Worm (Caenorhabditis elegans): ENCODE measurements around the gene stt-3.

The stt-3 gene

ce11 chrIII:6231880-6232279, 16.6 kb upstream of the stt-3 start:
- TF ChIP-seq ZK546.5 (tag; optimal IDR thresholded peaks at IDR 0.05) (no peak), nhr-43 (tag; optimal IDR thresholded peaks at IDR 0.05; ENCODE audit: poor library complexity, severe bottlenecking) (no peak), elt-2 (tag; optimal IDR thresholded peaks at IDR 0.05) (peak; percentile 95), nhr-25 (tag; optimal IDR thresholded peaks at IDR 0.05) (peak; percentile 4), nhr-237 (tag; optimal IDR thresholded peaks at IDR 0.05) (no peak), unc-39 (tag; optimal IDR thresholded peaks at IDR 0.05) (no peak), elt-3 (tag; optimal IDR thresholded peaks at IDR 0.05) (no peak), jun-1 (tag; optimal IDR thresholded peaks at IDR 0.05) (peak; percentile 33), pqm-1 (tag; optimal IDR thresholded peaks at IDR 0.05) (peak; percentile 94), pha-4 (tag; optimal IDR thresholded peaks at IDR 0.05) (peak; percentile 87), hmg-11 (tag; optimal IDR thresholded peaks at IDR 0.05) (no peak), nfya-1 (tag; optimal IDR thresholded peaks at IDR 0.05; ENCODE audit: insufficient read depth) (peak; percentile 14)

DNA sequence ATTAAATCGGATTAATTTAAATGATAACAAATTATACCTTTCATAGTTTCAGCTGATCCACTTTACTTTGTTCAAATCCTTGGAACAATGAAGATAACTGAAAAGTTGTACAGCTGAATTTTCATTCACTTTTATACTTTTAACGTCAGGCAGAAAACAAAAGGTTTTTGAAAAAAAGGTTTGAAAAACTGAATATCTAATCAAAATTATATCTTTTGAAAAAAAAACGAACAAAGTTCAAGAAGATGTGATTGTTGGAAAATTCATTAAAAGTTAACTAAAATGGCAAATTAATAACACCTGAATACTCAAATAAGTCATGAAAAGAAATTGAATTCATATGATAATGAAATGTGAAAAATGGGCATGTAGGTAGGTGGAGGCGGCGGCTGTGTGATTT, 11.8 kb upstream of the stt-3 start, which contains the start of gene T12A2.21:
Gene T12A2.21, minus strand, starts transcription at position 101 of the 400 bp plus-strand sequence.
- no peak for TF ChIP-seq ceh-16 (tag; optimal IDR thresholded peaks at IDR 0.05)

ce11 chrIII:6240528-6240927, 7.9 kb upstream of the stt-3 start, which contains the start of gene T12A2.3:
T12A2.3 (plus strand) TSS chrIII:6240828.
- TF ChIP-seq fos-1 (tag; optimal IDR thresholded peaks at IDR 0.05) (no peak), snpc-4 (tag; optimal IDR thresholded peaks at IDR 0.05) (no peak), skn-1 (tag; optimal IDR thresholded peaks at IDR 0.05) (no peak), lin-39 (tag; optimal IDR thresholded peaks at IDR 0.05) (no peak), R02D3.7 (tag; optimal IDR thresholded peaks at IDR 0.05) (no peak), tbx-2 (tag; optimal IDR thresholded peaks at IDR 0.05) (no peak), egl-27 (tag; optimal IDR thresholded peaks at IDR 0.05) (no peak), ceh-28 (tag; optimal IDR thresholded peaks at IDR 0.05) (no peak), elt-1 (tag; optimal IDR thresholded peaks at IDR 0.05) (no peak), fkh-2 (tag; optimal IDR thresholded peaks at IDR 0.05) (no peak), nhr-12 (tag; optimal IDR thresholded peaks at IDR 0.05) (no peak), ZK546.5 (tag; optimal IDR thresholded peaks at IDR 0.05) (no peak)

DNA sequence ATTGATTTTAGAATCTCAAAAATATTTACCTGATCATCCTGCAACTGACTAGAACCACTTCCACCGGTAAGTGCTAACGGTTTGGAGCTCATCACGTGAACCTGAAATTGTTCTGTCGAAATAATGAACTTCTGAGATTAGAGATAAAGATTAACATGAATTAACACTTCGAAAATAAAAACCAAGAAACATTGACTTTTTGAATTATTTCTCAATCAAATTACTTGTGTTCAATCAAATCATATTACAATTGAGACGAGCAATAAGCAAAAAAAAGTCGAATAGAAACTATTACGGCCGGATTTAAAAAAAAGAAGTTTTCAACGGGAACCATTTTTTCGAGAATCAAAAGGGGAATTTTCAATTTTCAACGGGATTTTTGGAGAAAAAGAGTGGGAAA, 2.7 kb upstream of the stt-3 start, which contains the start of gene bcas-2:
Gene bcas-2, minus strand, starts transcription at position 101 of the 400 bp plus-strand sequence.
- TF ChIP-seq aly-2 (tag; optimal IDR thresholded peaks at IDR 0.05) = no peak
- no peak for TF ChIP-seq unc-39 (tag; optimal IDR thresholded peaks at IDR 0.05)

DNA sequence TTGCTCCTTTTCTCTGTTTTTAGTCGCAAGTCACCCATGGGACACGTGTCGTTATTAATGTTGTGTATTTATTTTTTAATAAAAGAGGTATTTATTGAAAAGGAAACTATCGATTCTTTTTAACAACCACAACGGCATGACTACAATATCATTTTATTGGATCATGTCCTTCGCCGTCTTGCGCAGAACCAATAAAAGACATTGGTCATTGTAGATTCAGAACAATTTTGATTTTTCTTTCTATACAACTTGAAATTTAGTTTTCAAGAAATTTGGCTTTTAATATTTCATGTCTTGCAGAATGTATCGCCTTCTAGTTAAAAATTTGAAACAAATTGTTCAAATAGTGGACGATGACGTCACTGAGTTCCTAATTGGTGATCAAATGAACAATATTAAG, 3.1 kb downstream of the stt-3 start, which contains the start of gene amdh-1:
Gene amdh-1, plus strand, starts transcription at position 301 of the 400 bp plus-strand sequence.
- TF ChIP-seq pha-4 (tag; optimal IDR thresholded peaks at IDR 0.05) = no peak

- TF ChIP-seq nhr-77 (tag; optimal IDR thresholded peaks at IDR 0.05) (no peak), elt-3 (tag; optimal IDR thresholded peaks at IDR 0.05) (no peak), nhr-23 (tag; optimal IDR thresholded peaks at IDR 0.05) (no peak), nhr-28 (tag; optimal IDR thresholded peaks at IDR 0.05) (no peak), nfya-1 (tag; optimal IDR thresholded peaks at IDR 0.05; ENCODE audit: insufficient read depth) (no peak), hmg-11 (tag; optimal IDR thresholded peaks at IDR 0.05) (no peak), mml-1 (tag; optimal IDR thresholded peaks at IDR 0.05) (no peak), daf-12 (tag; optimal IDR thresholded peaks at IDR 0.05) (no peak), ceh-16 (tag; optimal IDR thresholded peaks at IDR 0.05) (no peak), nhr-43 (tag; optimal IDR thresholded peaks at IDR 0.05; ENCODE audit: poor library complexity, severe bottlenecking) (no peak), ztf-11 (tag; optimal IDR thresholded peaks at IDR 0.05) (no peak), egl-5 (tag; optimal IDR thresholded peaks at IDR 0.05) (no peak), nhr-25 (tag; optimal IDR thresholded peaks at IDR 0.05) (no peak), pha-4 (tag; optimal IDR thresholded peaks at IDR 0.05) (no peak), elt-2 (tag; optimal IDR thresholded peaks at IDR 0.05) (no peak)
These were observed 6.3 kb downstream of the stt-3 start, which contains the start of gene srg-8 for ce11 chrIII:6254737-6255136. srg-8 (minus strand) TSS chrIII:6254837.

All from whole organism, L3 larva.